Worm (Caenorhabditis elegans) whole organism, young adult: ENCODE results near the gene C14A4.6.

ENCODE experiments used
- B0019.2 ChIP-seq: fragments of 200-800 bp; sonication (Bioruptor generic); conservative IDR thresholded peaks from 2 replicates; pipeline ENCODE4 v1.3.6; 2022; ENCODE audit warnings: missing genetic modification reagents, missing genetic modification characterization, missing compliant biosample characterization
- C17E4.6 ChIP-seq: fragments of 200-800 bp; sonication (Bioruptor generic); IDR thresholded peaks from 2 replicates; pipeline ENCODE4 v1.3.6; 2022; ENCODE audit warnings: missing genetic modification reagents, missing genetic modification characterization, missing compliant biosample characterization
- D2030.7 ChIP-seq: fragments of 200-800 bp; sonication (Bioruptor generic); IDR thresholded peaks from 2 replicates; pipeline ENCODE4 v1.3.6; 2022; ENCODE audit warnings: missing genetic modification reagents, missing genetic modification characterization, missing compliant biosample characterization
- F33H1.4 ChIP-seq: fragments of 200-800 bp; sonication (Bioruptor generic); IDR thresholded peaks from 2 replicates; pipeline ENCODE4 v1.3.6; 2022; ENCODE audit warnings: missing genetic modification reagents, missing genetic modification characterization, missing compliant biosample characterization
- F52B5.7 ChIP-seq: sonication (generic microtip); optimal IDR thresholded peaks from 2 replicates; lab custom pipeline; 2016; ENCODE audit warnings: mild to moderate bottlenecking, missing genetic modification characterization, missing compliant biosample characterization
- F57C9.4 ChIP-seq: sonication (generic microtip); optimal IDR thresholded peaks from 2 replicates; lab custom pipeline; 2017; ENCODE audit warnings: mild to moderate bottlenecking, missing genetic modification characterization, missing compliant biosample characterization
- T07F8.4 ChIP-seq: sonication (generic microtip); optimal IDR thresholded peaks from 2 replicates; lab custom pipeline; 2016; ENCODE audit warnings: mild to moderate bottlenecking, missing genetic modification characterization, moderate library complexity, missing compliant biosample characterization
- T26A5.8 ChIP-seq: sonication (generic microtip); optimal IDR thresholded peaks from 2 replicates; lab custom pipeline; 2016; ENCODE audit warnings: missing genetic modification characterization, missing compliant biosample characterization
- Y53G8AR.9 ChIP-seq: fragments of 200-800 bp; sonication (Bioruptor generic); conservative IDR thresholded peaks from 2 replicates; pipeline ENCODE4 v1.3.6; 2022; ENCODE audit warnings: missing genetic modification reagents, missing genetic modification characterization, missing compliant biosample characterization
- Y56A3A.18 ChIP-seq: fragments of 200-800 bp; sonication (Bioruptor generic); IDR thresholded peaks from 2 replicates; pipeline ENCODE4 v1.3.6; 2022; ENCODE audit warnings: missing genetic modification reagents, missing genetic modification characterization, missing compliant biosample characterization
- Y67H2A.10 ChIP-seq: fragments of 200-800 bp; sonication (Bioruptor generic); conservative IDR thresholded peaks from 2 replicates; pipeline ENCODE4 v1.3.6; 2022; ENCODE audit warnings: missing genetic modification reagents, missing genetic modification characterization, missing compliant biosample characterization
- Y79H2A.3 ChIP-seq: fragments of 200-800 bp; sonication (Bioruptor generic); conservative IDR thresholded peaks from 2 replicates; pipeline ENCODE4 v1.3.6; 2022; ENCODE audit warnings: missing genetic modification reagents, missing genetic modification characterization, missing compliant biosample characterization
- attf-5 ChIP-seq: fragments of 200-800 bp; sonication (Bioruptor generic); optimal IDR thresholded peaks from 2 replicates; lab custom pipeline; 2018; ENCODE audit warnings: mild to moderate bottlenecking, missing genetic modification characterization, missing compliant biosample characterization
- ceh-100 ChIP-seq: fragments of 200-800 bp; sonication (Bioruptor generic); IDR thresholded peaks from 2 replicates; pipeline ENCODE4 v1.3.6; 2022; ENCODE audit warnings: missing genetic modification reagents, missing genetic modification characterization, missing compliant biosample characterization
- ceh-27 ChIP-seq: fragments of 200-800 bp; sonication (Bioruptor generic); optimal IDR thresholded peaks from 2 replicates; lab custom pipeline; 2018; ENCODE audit warnings: mild to moderate bottlenecking, missing genetic modification characterization, moderate library complexity, missing compliant biosample characterization
- dox-1 ChIP-seq: fragments of 200-800 bp; sonication (Bioruptor generic); IDR thresholded peaks from 2 replicates; pipeline ENCODE4 v1.3.6; 2022; ENCODE audit warnings: missing genetic modification reagents, missing genetic modification characterization, missing compliant biosample characterization
- efl-1 ChIP-seq: fragments of 150-350 bp; optimal IDR thresholded peaks from 2 replicates; lab custom pipeline; 2014; ENCODE audit warnings: missing biosample characterization, missing genetic modification reagents, missing genetic modification characterization
- egl-44 ChIP-seq: fragments of 200-800 bp; sonication (Bioruptor generic); IDR thresholded peaks from 2 replicates; pipeline ENCODE4 v1.3.6; 2022; ENCODE audit warnings: missing genetic modification reagents, missing genetic modification characterization, missing compliant biosample characterization
- ekl-4 ChIP-seq: fragments of 200-800 bp; sonication (Bioruptor generic); IDR thresholded peaks from 2 replicates; pipeline ENCODE4 v1.3.6; 2022; ENCODE audit warnings: missing genetic modification reagents, missing genetic modification characterization, missing compliant biosample characterization
- fkh-3 ChIP-seq: sonication (generic microtip); optimal IDR thresholded peaks from 2 replicates; lab custom pipeline; 2016; ENCODE audit warnings: mild to moderate bottlenecking, missing genetic modification characterization, missing compliant biosample characterization
- hlh-26 ChIP-seq: fragments of 200-800 bp; sonication (Bioruptor generic); conservative IDR thresholded peaks from 2 replicates; pipeline ENCODE4 v1.3.6; 2022; ENCODE audit warnings: missing genetic modification reagents, missing genetic modification characterization, missing compliant biosample characterization
- hrde-1 ChIP-seq: sonication (generic microtip); optimal IDR thresholded peaks from 2 replicates; lab custom pipeline; 2016; ENCODE audit warnings: missing genetic modification characterization, mild to moderate bottlenecking, missing compliant biosample characterization, moderate library complexity, missing genotype, missing genetic modification reagents, borderline replicate concordance
- hsf-1 ChIP-seq: fragments of 200-800 bp; sonication (Bioruptor generic); IDR thresholded peaks from 2 replicates; pipeline ENCODE4 v1.3.6; 2022; ENCODE audit warnings: missing genetic modification reagents, missing genetic modification characterization, missing compliant biosample characterization
- let-526 ChIP-seq: fragments of 200-800 bp; sonication (Bioruptor generic); IDR thresholded peaks from 2 replicates; pipeline ENCODE4 v1.3.6; 2022; ENCODE audit warnings: missing genetic modification reagents, missing genetic modification characterization, missing compliant biosample characterization
- let-607 ChIP-seq, 2 experiments: fragments of 200-800 bp in 1 of 2; sonication (Bioruptor generic) in 1 of 2; sonication (generic microtip) in 1 of 2; optimal IDR thresholded peaks; 2 replicates each; lab custom pipeline; 2016 to 2018; ENCODE audit warnings: mild to moderate bottlenecking in 2 of 2, missing compliant biosample characterization in 2 of 2, missing genetic modification characterization in 2 of 2, moderate library complexity in 2 of 2, missing genotype in 1 of 2
- lin-35 ChIP-seq, 3 experiments: fragments of 150-350 bp in 2 of 3; sonication (generic microtip) in 1 of 3; optimal IDR thresholded peaks; 2 replicates each; lab custom pipeline; 2014 to 2018; ENCODE audit warnings: missing biosample characterization in 3 of 3, missing genetic modification characterization in 3 of 3, missing genetic modification reagents in 3 of 3
- lin-54 ChIP-seq: fragments of 200-800 bp; sonication (Bioruptor generic); optimal IDR thresholded peaks from 2 replicates; lab custom pipeline; 2018; ENCODE audit warnings: mild to moderate bottlenecking, missing genetic modification characterization, missing compliant biosample characterization
- lsl-1 ChIP-seq: fragments of 200-800 bp; sonication (Bioruptor generic); optimal IDR thresholded peaks from 2 replicates; lab custom pipeline; 2018; ENCODE audit warnings: mild to moderate bottlenecking, missing genetic modification characterization, moderate library complexity, missing compliant biosample characterization
- madf-10 ChIP-seq: sonication (generic microtip); optimal IDR thresholded peaks from 2 replicates; lab custom pipeline; 2016; ENCODE audit warnings: mild to moderate bottlenecking, missing genetic modification characterization, missing compliant biosample characterization
- madf-8 ChIP-seq: fragments of 200-800 bp; sonication (Bioruptor generic); conservative IDR thresholded peaks from 2 replicates; pipeline ENCODE4 v1.3.6; 2022; ENCODE audit warnings: missing genetic modification reagents, missing genetic modification characterization, missing compliant biosample characterization
- mcd-1 ChIP-seq: fragments of 200-800 bp; sonication (Bioruptor generic); IDR thresholded peaks from 2 replicates; pipeline ENCODE4 v1.3.6; 2022; ENCODE audit warnings: missing genetic modification reagents, missing genetic modification characterization, missing compliant biosample characterization
- nfya-2 ChIP-seq: fragments of 200-800 bp; sonication (Bioruptor generic); IDR thresholded peaks from 2 replicates; pipeline ENCODE4 v1.3.6; 2022; ENCODE audit warnings: missing genetic modification reagents, missing genetic modification characterization, missing compliant biosample characterization
- nhr-120 ChIP-seq: fragments of 200-800 bp; sonication (Bioruptor generic); IDR thresholded peaks from 2 replicates; pipeline ENCODE4 v1.3.6; 2022; ENCODE audit warnings: missing genetic modification characterization, missing compliant biosample characterization
- nhr-80 ChIP-seq: sonication (generic microtip); optimal IDR thresholded peaks from 2 replicates; lab custom pipeline; 2016; ENCODE audit warnings: missing genetic modification characterization, missing compliant biosample characterization
- rec-8 ChIP-seq, 2 experiments: sonication (generic microtip); optimal IDR thresholded peaks; 2 replicates each; lab custom pipeline; 2016; ENCODE audit warnings: mild to moderate bottlenecking in 2 of 2, missing genetic modification characterization in 2 of 2, missing genetic modification reagents in 2 of 2, missing genotype in 2 of 2, missing biosample characterization in 1 of 2, missing compliant biosample characterization in 1 of 2, moderate library complexity in 1 of 2
- snpc-1.3 ChIP-seq: sonication (generic microtip); optimal IDR thresholded peaks from 2 replicates; lab custom pipeline; 2017; ENCODE audit warnings: missing genetic modification characterization, mild to moderate bottlenecking, missing compliant biosample characterization, antibody characterized with exemption, moderate library complexity, missing genotype, missing genetic modification reagents; ENCODE audit not compliant: insufficient read depth
- somi-1 ChIP-seq: fragments of 200-800 bp; sonication (Bioruptor generic); optimal IDR thresholded peaks from 2 replicates; lab custom pipeline; 2018; ENCODE audit warnings: mild to moderate bottlenecking, missing genetic modification characterization, missing compliant biosample characterization
- sptf-2 ChIP-seq: fragments of 200-800 bp; sonication (Bioruptor generic); optimal IDR thresholded peaks from 2 replicates; lab custom pipeline; 2018; ENCODE audit warnings: mild to moderate bottlenecking, missing genetic modification characterization, missing compliant biosample characterization
- tbp1 ChIP-seq: fragments of 200-800 bp; sonication (Bioruptor generic); optimal IDR thresholded peaks from 2 replicates; lab custom pipeline; 2018; ENCODE audit warnings: mild to moderate bottlenecking, missing genetic modification characterization, missing compliant biosample characterization
- tlf-1 ChIP-seq: fragments of 200-800 bp; sonication (Bioruptor generic); optimal IDR thresholded peaks from 2 replicates; lab custom pipeline; 2018; ENCODE audit warnings: mild to moderate bottlenecking, missing genetic modification characterization, missing compliant biosample characterization
- unc-130 ChIP-seq: sonication (generic microtip); optimal IDR thresholded peaks from 2 replicates; lab custom pipeline; 2016; ENCODE audit warnings: missing genetic modification reagents, missing genetic modification characterization, missing compliant biosample characterization
- zim-3 ChIP-seq: sonication (generic microtip); optimal IDR thresholded peaks from 2 replicates; lab custom pipeline; 2017; ENCODE audit warnings: mild to moderate bottlenecking, missing genetic modification characterization, moderate library complexity, missing compliant biosample characterization
- ztf-18 ChIP-seq: sonication (generic microtip); optimal IDR thresholded peaks from 2 replicates; lab custom pipeline; 2016; ENCODE audit warnings: missing genotype, mild to moderate bottlenecking, missing genetic modification characterization, missing compliant biosample characterization
- ztf-28 ChIP-seq: fragments of 200-800 bp; sonication (Bioruptor generic); IDR thresholded peaks from 2 replicates; pipeline ENCODE4 v1.3.6; 2022; ENCODE audit warnings: missing genetic modification reagents, missing genetic modification characterization, missing compliant biosample characterization
- ztf-6 ChIP-seq: fragments of 200-800 bp; sonication (Bioruptor generic); IDR thresholded peaks from 2 replicates; pipeline ENCODE4 v1.3.6; 2022; ENCODE audit warnings: missing genetic modification reagents, missing genetic modification characterization, missing compliant biosample characterization

The C14A4.6 gene

ce11 chrII:10608821-10609220 is 14.2 kb upstream of the C14A4.6 start:
- TF ChIP-seq C17E4.6 (GFP tag; lab: Robert Waterston, UW) (no peak), sptf-2 (GFP tag; lab: Kevin White, UChicago) (no peak), ztf-6 (no peak), hsf-1 (GFP tag; lab: Robert Waterston, UW) (no peak), nhr-120 (GFP tag; lab: Robert Waterston, UW) (no peak)
- TF ChIP-seq, all 124 proteins: peak for 0

- no peak for TF ChIP-seq tlf-1
- TF ChIP-seq Y79H2A.3 (GFP tag; lab: Robert Waterston, UW): no peak
- no peak for TF ChIP-seq F33H1.4 (GFP tag; lab: Robert Waterston, UW)
- TF ChIP-seq D2030.7: no peak
- no peak for TF ChIP-seq nhr-120 (GFP tag; lab: Robert Waterston, UW)
- no peak for TF ChIP-seq sptf-2 (GFP tag; lab: Kevin White, UChicago)
- no peak for TF ChIP-seq zim-3 (tag; lab: Kevin White, UChicago)
- TF ChIP-seq hrde-1 (tag; lab: Kevin White, UChicago): no peak
- no peak for TF ChIP-seq ztf-6
- TF ChIP-seq lin-35 (GFP tag; optimal IDR thresholded peaks at IDR 0.05; lab: Kevin White, UChicago): peak in 1 of 3 experiments; percentile 36
- no peak for TF ChIP-seq lsl-1 (GFP tag; lab: Kevin White, UChicago)
- no peak for TF ChIP-seq ekl-4 (GFP tag; lab: Robert Waterston, UW)
- peak; percentile 10 for TF ChIP-seq efl-1
- no peak for TF ChIP-seq fkh-3 (tag; lab: Kevin White, UChicago)
- TF ChIP-seq let-607 (tag; optimal IDR thresholded peaks at IDR 0.05; lab: Kevin White, UChicago): no peak
- TF ChIP-seq T26A5.8 (tag; lab: Kevin White, UChicago): no peak
- no peak for TF ChIP-seq snpc-1.3
- no peak for TF ChIP-seq dox-1
- TF ChIP-seq F52B5.7: no peak
- no peak for TF ChIP-seq ztf-18 (tag; lab: Kevin White, UChicago)
- peak; percentile 69; the same call in 1 of the 2 replicates for TF ChIP-seq ceh-100 (GFP tag; lab: Robert Waterston, UW)
- TF ChIP-seq attf-5 (GFP tag; lab: Kevin White, UChicago): peak; percentile 79
- TF ChIP-seq Y67H2A.10 (GFP tag; lab: Robert Waterston, UW): no peak
- TF ChIP-seq madf-8 (GFP tag; lab: Robert Waterston, UW): no peak
- no peak for TF ChIP-seq somi-1
- TF ChIP-seq Y56A3A.18 (GFP tag; lab: Robert Waterston, UW): no peak
- TF ChIP-seq B0019.2: no peak
- TF ChIP-seq lin-54: no peak
- TF ChIP-seq hsf-1 (GFP tag; lab: Robert Waterston, UW): no peak
- TF ChIP-seq ceh-27 (GFP tag; lab: Kevin White, UChicago): no peak
- no peak for TF ChIP-seq ztf-28 (GFP tag; lab: Robert Waterston, UW)
- TF ChIP-seq tbp1 (GFP tag; lab: Kevin White, UChicago): no peak
- TF ChIP-seq mcd-1 (GFP tag; lab: Robert Waterston, UW): peak; percentile 84
- no peak for TF ChIP-seq Y53G8AR.9 (GFP tag; lab: Robert Waterston, UW)
- TF ChIP-seq nhr-80 (tag; lab: Kevin White, UChicago): peak; percentile 32
- no peak for TF ChIP-seq let-526
- no peak for TF ChIP-seq unc-130 (GFP tag; lab: Kevin White, UChicago)
- no peak for TF ChIP-seq egl-44 (GFP tag; lab: Robert Waterston, UW)
- no peak for TF ChIP-seq hlh-26 (GFP tag; lab: Robert Waterston, UW)
- TF ChIP-seq rec-8 (tag; optimal IDR thresholded peaks at IDR 0.05; lab: Kevin White, UChicago): no peak
- TF ChIP-seq F57C9.4 (tag; lab: Kevin White, UChicago): no peak
- TF ChIP-seq T07F8.4 (tag; lab: Kevin White, UChicago): no peak
- TF ChIP-seq madf-10 (tag; lab: Kevin White, UChicago): no peak
- no peak for TF ChIP-seq nfya-2 (GFP tag; lab: Robert Waterston, UW)
Measured at ce11 chrII:10607238-10607961, 12.8 kb upstream of the C14A4.6 start, which contains the start of gene ccm-3. Gene ccm-3, minus strand, starts transcription at chrII:10607275.
